Fruit fly (Drosophila melanogaster): ENCODE data around the gene CG42327.

CG42327 gene

dm6 chr3R:11657786-11658193, 1.8 kb downstream of the CG42327 start (continued):
- TF ChIP-seq CG7928 (GFP tag; optimal IDR thresholded peaks at IDR 0.05) (no peak), CG10431 (GFP tag; optimal IDR thresholded peaks at IDR 0.05) (no peak), NC2β (GFP tag; optimal IDR thresholded peaks at IDR 0.05) (no peak), CG12299 (tag; optimal IDR thresholded peaks at IDR 0.05) (no peak), GATAe (GFP tag; conservative IDR thresholded peaks at IDR 0.05) (no peak), Oaz (GFP tag; IDR thresholded peaks at IDR 0.05) (no peak), z (GFP tag; IDR thresholded peaks at IDR 0.05) (no peak), maf-S (GFP tag; optimal IDR thresholded peaks at IDR 0.05) (no peak), Dbx (GFP tag; IDR thresholded peaks at IDR 0.05) (0 out of 3 replicates have a peak, but pooled peaks have one; percentile 35), Ada2b (GFP tag; IDR thresholded peaks at IDR 0.05) (no peak), BtbVII (GFP tag; optimal IDR thresholded peaks at IDR 0.05) (peak; percentile 21), nerfin-1 (tag; optimal IDR thresholded peaks at IDR 0.05) (no peak), CG6689 (GFP tag; IDR thresholded peaks at IDR 0.05) (0 out of 2 replicates have a peak, but pooled peaks have one; percentile 24), Dip2 (GFP tag; IDR thresholded peaks at IDR 0.05) (no peak), pita (GFP tag; optimal IDR thresholded peaks at IDR 0.05) (no peak), Adf1 (GFP tag; IDR thresholded peaks at IDR 0.05) (no peak), CG3726 (GFP tag; IDR thresholded peaks at IDR 0.05) (no peak), Aef1 (GFP tag; IDR thresholded peaks at IDR 0.05) (no peak), luna (GFP tag; optimal IDR thresholded peaks at IDR 0.05) (no peak), CG31441 (GFP tag; IDR thresholded peaks at IDR 0.05) (peak; percentile 14; the same call in 1 of the 2 replicates), mirr (GFP tag; optimal IDR thresholded peaks at IDR 0.05) (no peak), sens (GFP tag) (peak; percentile 81), Scr (GFP tag; IDR thresholded peaks at IDR 0.05; ENCODE audit: partially characterized antibody) (no peak), CG6791 (GFP tag; IDR thresholded peaks at IDR 0.05; ENCODE audit: partially characterized antibody) (no peak), HmgZ (tag; optimal IDR thresholded peaks at IDR 0.05) (no peak), Myb (GFP tag; optimal IDR thresholded peaks at IDR 0.05) (no peak), CG18262 (tag; optimal IDR thresholded peaks at IDR 0.05) (peak; percentile 50), CG12769 (tag; optimal IDR thresholded peaks at IDR 0.05) (peak; percentile 74), aop (GFP tag; IDR thresholded peaks at IDR 0.05) (no peak), CG9932 (GFP tag; IDR thresholded peaks at IDR 0.05) (peak; percentile 82), mam (GFP tag; optimal IDR thresholded peaks at IDR 0.05) (peak; percentile 49), CG7556 (GFP tag; optimal IDR thresholded peaks at IDR 0.05) (no peak), CoRest (tag; optimal IDR thresholded peaks at IDR 0.05) (peak; percentile 29), gem (tag; optimal IDR thresholded peaks at IDR 0.05) (peak; percentile 55), pnt (GFP tag; optimal IDR thresholded peaks at IDR 0.05) (peak; percentile 35), CkIIα-i1 (GFP tag; IDR thresholded peaks at IDR 0.05) (no peak; the same call in 1 of the 2 replicates), CG8765 (GFP tag; IDR thresholded peaks at IDR 0.05) (no peak), az2 (GFP tag; optimal IDR thresholded peaks at IDR 0.05) (no peak), ac (GFP tag; optimal IDR thresholded peaks at IDR 0.05) (no peak), CG13775 (GFP tag; optimal IDR thresholded peaks at IDR 0.05) (no peak), fd64A (GFP tag; optimal IDR thresholded peaks at IDR 0.05) (no peak), grn (GFP tag; optimal IDR thresholded peaks at IDR 0.05) (no peak), cato (GFP tag; optimal IDR thresholded peaks at IDR 0.05; ENCODE audit: borderline replicate concordance) (no peak), bcd (GFP tag; optimal IDR thresholded peaks at IDR 0.05) (peak; percentile 29), CG7271 (tag; optimal IDR thresholded peaks at IDR 0.05) (no peak), Stat92E (GFP tag; optimal IDR thresholded peaks at IDR 0.05) (no peak), CG14860 (GFP tag; IDR thresholded peaks at IDR 0.05; ENCODE audit: partially characterized antibody) (no peak), Atf3 (GFP tag; optimal IDR thresholded peaks at IDR 0.05) (no peak), CG18599 (GFP tag; optimal IDR thresholded peaks at IDR 0.05) (peak; percentile 44), Mrtf (GFP tag; IDR thresholded peaks at IDR 0.05) (no peak), cas (GFP tag; IDR thresholded peaks at IDR 0.05) (no peak), cwo (GFP tag; optimal IDR thresholded peaks at IDR 0.05) (peak; percentile 10)
